Worm (Caenorhabditis elegans) whole organism, L1 larva: ENCODE data around the gene spon-1.
A peak's percentile ranks its signal among the peaks of the same experiment; 100 is the strongest.

Experiments used
- C16A3.4 ChIP-seq: fragments of 150-350 bp; optimal IDR thresholded peaks from 2 replicates; lab custom pipeline; 2014; ENCODE audit warnings: missing biosample characterization, missing genetic modification characterization
- F16B12.6 ChIP-seq: fragments of 150-350 bp; optimal IDR thresholded peaks from 2 replicates; lab custom pipeline; 2014; ENCODE audit warnings: missing biosample characterization, missing genetic modification characterization
- aha-1 ChIP-seq: fragments of 150-350 bp; optimal IDR thresholded peaks from 2 replicates; lab custom pipeline; 2014; ENCODE audit warnings: missing biosample characterization, missing genetic modification characterization
- alr-1 ChIP-seq: fragments of 200-800 bp; sonication (Bioruptor generic); optimal IDR thresholded peaks from 2 replicates; lab custom pipeline; 2018; ENCODE audit warnings: borderline replicate concordance, mild to moderate bottlenecking, missing genetic modification characterization, missing compliant biosample characterization
- ama-1 ChIP-seq: fragments of 150-350 bp; optimal IDR thresholded peaks from 2 replicates; lab custom pipeline; 2014
- blmp-1 ChIP-seq: fragments of 150-350 bp; optimal IDR thresholded peaks from 2 replicates; lab custom pipeline; 2014; ENCODE audit warnings: missing biosample characterization, missing genetic modification characterization
- ceh-82 ChIP-seq, 3 experiments: fragments of 150-350 bp in 1 of 3; sonication (generic microtip) in 2 of 3; optimal IDR thresholded peaks; 2 replicates each; lab custom pipeline; 2014 to 2017; ENCODE audit warnings: missing biosample characterization in 3 of 3, missing genetic modification characterization in 3 of 3
- dpl-1 ChIP-seq, 3 experiments: fragments of 150-350 bp in 2 of 3; sonication (generic microtip) in 1 of 3; optimal IDR thresholded peaks; 2 replicates each; lab custom pipeline; 2014 to 2017; ENCODE audit warnings: missing biosample characterization in 3 of 3, missing genetic modification characterization in 3 of 3, missing genetic modification reagents in 3 of 3
- dsc-1 ChIP-seq: sonication (generic microtip); optimal IDR thresholded peaks from 2 replicates; lab custom pipeline; 2016; ENCODE audit warnings: mild to moderate bottlenecking, missing genetic modification characterization, missing compliant biosample characterization
- efl-1 ChIP-seq, 4 experiments: fragments of 150-350 bp; optimal IDR thresholded peaks in 3 of 4; peaks in 1 of 4; 1 replicate in 1 of 4; 2 replicates in 3 of 4; lab custom pipeline; 2014; ENCODE audit warnings: missing biosample characterization in 2 of 4, missing genetic modification characterization in 2 of 4, missing genetic modification reagents in 2 of 4
- elt-2 ChIP-seq: sonication (generic microtip); optimal IDR thresholded peaks from 2 replicates; lab custom pipeline; 2016; ENCODE audit warnings: missing genetic modification characterization, mild to moderate bottlenecking, inconsistent platforms, missing compliant biosample characterization, missing genetic modification reagents
- elt-3 ChIP-seq, 6 experiments: fragments of 150-350 bp in 1 of 6; sonication (generic microtip); optimal IDR thresholded peaks; 2 replicates each; lab custom pipeline; 2017 to 2018; ENCODE audit warnings: missing biosample characterization in 6 of 6, missing genetic modification characterization in 6 of 6, inconsistent platforms in 1 of 6
- hlh-4 ChIP-seq: sonication (generic microtip); optimal IDR thresholded peaks from 2 replicates; lab custom pipeline; 2016; ENCODE audit warnings: mild to moderate bottlenecking, missing genetic modification characterization, missing compliant biosample characterization
- irx-1 ChIP-seq: sonication (generic microtip); optimal IDR thresholded peaks from 2 replicates; lab custom pipeline; 2016; ENCODE audit warnings: missing genetic modification characterization, missing compliant biosample characterization
- isw-1 ChIP-seq: fragments of 200-800 bp; sonication (Bioruptor generic); IDR thresholded peaks from 2 replicates; pipeline ENCODE4 v1.3.6; 2022; ENCODE audit warnings: missing genetic modification characterization, missing compliant biosample characterization
- lin-35 ChIP-seq, 2 experiments: fragments of 150-350 bp; optimal IDR thresholded peaks; 2 replicates each; lab custom pipeline; 2014; ENCODE audit warnings: missing biosample characterization in 2 of 2, missing genetic modification characterization in 2 of 2, missing genetic modification reagents in 2 of 2
- lsy-2 ChIP-seq, 2 experiments: fragments of 150-350 bp; optimal IDR thresholded peaks; 2 replicates each; lab custom pipeline; 2014; ENCODE audit warnings: missing biosample characterization in 2 of 2, missing genetic modification characterization in 2 of 2
- mep-1 ChIP-seq: fragments of 150-350 bp; optimal IDR thresholded peaks from 2 replicates; lab custom pipeline; 2014; ENCODE audit warnings: missing biosample characterization, missing genetic modification characterization
- nhr-19 ChIP-seq: fragments of 200-800 bp; sonication (Bioruptor generic); conservative IDR thresholded peaks from 2 replicates; pipeline ENCODE4 v1.3.6; 2022; ENCODE audit warnings: missing genetic modification characterization, missing compliant biosample characterization
- nhr-20 ChIP-seq: sonication (generic microtip); optimal IDR thresholded peaks from 2 replicates; lab custom pipeline; 2016; ENCODE audit warnings: mild to moderate bottlenecking, missing genetic modification characterization, missing compliant biosample characterization
- nhr-28 ChIP-seq: fragments of 150-350 bp; optimal IDR thresholded peaks from 2 replicates; lab custom pipeline; 2014; ENCODE audit warnings: missing biosample characterization, missing genetic modification characterization
- nhr-47 ChIP-seq: sonication (generic microtip); optimal IDR thresholded peaks from 2 replicates; lab custom pipeline; 2016; ENCODE audit warnings: mild to moderate bottlenecking, missing genetic modification characterization, moderate library complexity, missing compliant biosample characterization
- nhr-76 ChIP-seq: sonication (generic microtip); optimal IDR thresholded peaks from 2 replicates; lab custom pipeline; 2017; ENCODE audit warnings: missing biosample characterization, missing genetic modification characterization
- nhr-85 ChIP-seq: sonication (generic microtip); peaks from one replicate; lab custom pipeline; 2016; ENCODE audit warnings: missing genetic modification characterization, inconsistent platforms, missing compliant biosample characterization
- nhr-90 ChIP-seq: sonication (generic microtip); optimal IDR thresholded peaks from 2 replicates; lab custom pipeline; 2016; ENCODE audit warnings: mild to moderate bottlenecking, missing genetic modification characterization, missing compliant biosample characterization; ENCODE audit not compliant: poor library complexity
- pag-3 ChIP-seq: sonication (generic microtip); optimal IDR thresholded peaks from 2 replicates; lab custom pipeline; 2017; ENCODE audit warnings: missing genetic modification characterization, mild to moderate bottlenecking, missing compliant biosample characterization, antibody characterized with exemption, borderline replicate concordance; ENCODE audit not compliant: insufficient read depth
- skn-1 ChIP-seq: fragments of 150-350 bp; optimal IDR thresholded peaks from 2 replicates; lab custom pipeline; 2014; ENCODE audit warnings: missing biosample characterization, missing genetic modification characterization
- snpc-4 ChIP-seq: fragments of 150-350 bp; optimal IDR thresholded peaks from 2 replicates; lab custom pipeline; 2014; ENCODE audit warnings: missing biosample characterization, missing genetic modification characterization
- sptf-1 ChIP-seq: fragments of 150-350 bp; optimal IDR thresholded peaks from 2 replicates; lab custom pipeline; 2014; ENCODE audit warnings: missing biosample characterization, missing genetic modification characterization
- tlp-1 ChIP-seq: fragments of 150-350 bp; optimal IDR thresholded peaks from 2 replicates; lab custom pipeline; 2014; ENCODE audit warnings: missing biosample characterization, missing genetic modification characterization
- unc-130 ChIP-seq: fragments of 150-350 bp; optimal IDR thresholded peaks from 2 replicates; lab custom pipeline; 2017; ENCODE audit warnings: missing biosample characterization, missing genetic modification characterization, inconsistent platforms
- unc-62 ChIP-seq: fragments of 150-350 bp; optimal IDR thresholded peaks from 2 replicates; lab custom pipeline; 2014; ENCODE audit warnings: missing biosample characterization, missing genetic modification reagents, missing genetic modification characterization
- xbp-1 ChIP-seq: sonication (generic microtip); optimal IDR thresholded peaks from 2 replicates; lab custom pipeline; 2016; ENCODE audit warnings: missing genetic modification characterization, missing compliant biosample characterization
- zip-4 ChIP-seq: fragments of 200-800 bp; sonication (Bioruptor generic); optimal IDR thresholded peaks from 2 replicates; lab custom pipeline; 2018; ENCODE audit warnings: mild to moderate bottlenecking, missing genetic modification characterization, moderate library complexity, missing compliant biosample characterization

spon-1 gene

ce11 chrII:7122661-7123418 is 6.5 kb downstream of the spon-1 start, which contains the start of gene F10E7.11 (continued):
- TF ChIP-seq nhr-76 (tag; lab: Kevin White, UChicago) (no peak), nhr-85 (tag; lab: Kevin White, UChicago) (peak; percentile 40), lsy-2 (tag; optimal IDR thresholded peaks at IDR 0.05; lab: Kevin White, UChicago) (peak; percentile 14 to 41), xbp-1 (no peak), ceh-82 (tag; optimal IDR thresholded peaks at IDR 0.05; lab: Kevin White, UChicago) (peak in 1 of 3 experiments; percentile 11), aha-1 (tag; lab: Kevin White, UChicago) (no peak), nhr-19 (GFP tag; lab: Robert Waterston, UW) (peak; percentile 24; the same call in 1 of the 2 replicates)
- TF ChIP-seq, all 84 proteins: peak for 13

- TF ChIP-seq F16B12.6 (tag; lab: Kevin White, UChicago) (no peak), dsc-1 (tag; lab: Kevin White, UChicago) (no peak)
These were observed 10.1 kb downstream of the spon-1 start, which contains the start of gene F10E7.1 for ce11 chrII:7126457-7126856. F10E7.1 (plus strand) TSS chrII:7126757.

DNA sequence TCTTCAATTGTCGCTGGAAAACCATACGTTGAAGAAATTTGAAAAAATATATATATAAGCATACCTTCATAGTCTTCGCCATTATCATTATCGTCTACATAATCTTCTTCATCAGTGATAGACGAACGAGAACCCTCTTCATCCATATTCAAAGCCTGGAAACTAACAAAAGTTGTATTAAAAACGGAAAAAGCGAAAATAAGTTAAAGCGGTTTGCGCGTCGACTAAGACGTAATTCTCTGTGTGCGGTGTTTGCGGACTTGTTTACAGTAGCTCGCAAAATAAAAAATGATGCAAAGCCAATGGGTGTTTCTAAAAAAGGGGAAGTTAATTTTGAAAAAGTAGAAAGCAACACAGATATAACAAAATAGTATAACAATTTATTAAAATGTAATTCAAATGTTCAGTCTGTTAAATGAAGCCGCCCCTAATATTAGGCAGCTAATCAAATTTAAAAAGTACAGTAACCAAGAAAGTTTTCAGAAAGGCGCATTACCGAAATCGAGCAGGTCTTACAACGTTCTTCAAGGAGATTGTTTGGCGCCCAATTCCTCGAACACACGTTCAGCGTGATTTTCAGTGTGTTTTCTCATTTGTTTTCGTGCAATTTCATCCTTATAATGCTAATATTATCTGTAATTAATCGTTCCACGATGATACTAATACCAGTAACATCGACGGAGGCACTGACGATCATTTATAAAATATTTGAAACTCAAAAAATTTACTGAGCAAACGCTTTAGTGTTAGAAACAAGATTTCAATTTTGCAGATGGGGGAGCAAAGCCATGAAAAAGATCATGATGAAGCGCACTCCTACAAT is 15.7 kb downstream of the spon-1 start, which contains the start of the genes T07F8.4 and gld-3:
TSS of gene T07F8.4 (minus strand) at position 162 of the 823 bp plus-strand sequence.
TSS of gene gld-3 (plus strand) at position 773 of the 823 bp plus-strand sequence.
- TF ChIP-seq unc-62 (GFP tag; lab: Kevin White, UChicago) (no peak), C16A3.4 (peak; percentile 47), zip-4 (GFP tag; lab: Kevin White, UChicago) (no peak), unc-130 (tag; lab: Kevin White, UChicago) (no peak), tlp-1 (tag; lab: Kevin White, UChicago) (no peak), nhr-28 (tag; lab: Kevin White, UChicago) (no peak), pag-3 (tag; lab: Kevin White, UChicago) (no peak), mep-1 (tag; lab: Kevin White, UChicago) (peak; percentile 75), aha-1 (tag; lab: Kevin White, UChicago) (no peak), dpl-1 (GFP tag; optimal IDR thresholded peaks at IDR 0.05; lab: Kevin White, UChicago) (peak; percentile 8 to 63 (median 29)), F16B12.6 (tag; lab: Kevin White, UChicago) (peak; percentile 81), blmp-1 (peak; percentile 60), lsy-2 (tag; optimal IDR thresholded peaks at IDR 0.05; lab: Kevin White, UChicago) (peak; percentile 84 to 97), irx-1 (tag; lab: Kevin White, UChicago) (no peak), lin-35 (GFP tag; optimal IDR thresholded peaks at IDR 0.05; lab: Kevin White, UChicago) (peak; percentile 44 to 62), hlh-4 (no peak), efl-1 (optimal IDR thresholded peaks at IDR 0.05; lab: Kevin White, UChicago) (peak; percentile 39 to 43), efl-1 (GFP tag; optimal IDR thresholded peaks at IDR 0.05 in 1 of 2; lab: Kevin White, UChicago) (peak; percentile 50 to 55), isw-1 (no peak)
- TF ChIP-seq, all 84 proteins: peak for 8

DNA sequence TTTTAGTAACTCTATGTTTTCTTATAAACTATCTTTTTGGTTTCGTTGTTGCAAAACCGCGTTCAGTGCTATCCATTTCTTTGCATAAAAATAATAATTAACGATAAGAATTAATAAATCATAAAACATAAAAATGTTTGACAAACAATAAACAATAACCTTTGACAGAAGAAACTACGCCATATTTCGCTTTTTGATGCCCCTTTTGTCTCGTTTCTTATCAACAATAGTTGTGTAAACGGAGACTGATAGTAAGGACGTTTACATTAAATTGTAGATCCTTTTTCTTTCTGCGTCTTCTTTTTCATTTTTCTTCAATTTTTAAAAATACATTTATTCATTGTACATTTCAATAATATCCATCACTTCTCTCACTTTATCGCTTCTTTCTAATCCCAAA is 22.7 kb downstream of the spon-1 start:
- TF ChIP-seq nhr-90 = peak; percentile 30
- peak in 1 of 2 experiments; percentile 30 for TF ChIP-seq lin-35 (GFP tag; optimal IDR thresholded peaks at IDR 0.05; lab: Kevin White, UChicago)
- no peak for TF ChIP-seq alr-1 (tag; lab: Kevin White, UChicago)
- no peak for TF ChIP-seq nhr-47
- no peak for TF ChIP-seq sptf-1 (tag; lab: Kevin White, UChicago)
- TF ChIP-seq elt-2 (tag; lab: Kevin White, UChicago) = peak; percentile 72
- no peak for TF ChIP-seq ama-1 (lab: Kevin White, UChicago)
- TF ChIP-seq nhr-20 (tag; lab: Kevin White, UChicago) = peak; percentile 24
- TF ChIP-seq elt-3 (tag; optimal IDR thresholded peaks at IDR 0.05; lab: Kevin White, UChicago) = peak in 1 of 6 experiments; percentile 1
- TF ChIP-seq snpc-4 (tag; lab: Kevin White, UChicago) = no peak
- no peak for TF ChIP-seq skn-1 (tag; lab: Kevin White, UChicago)
- TF ChIP-seq zip-4 (GFP tag; lab: Kevin White, UChicago) = no peak
